Worm (Caenorhabditis elegans) whole organism, L2 larva: ENCODE data around the gene C25F9.6.

Source experiments
- R02D3.7 ChIP-seq: fragments of 150-350 bp; optimal IDR thresholded peaks from 2 replicates; lab custom pipeline; 2014; ENCODE audit warnings: missing biosample characterization, missing genetic modification characterization
- ceh-82 ChIP-seq: fragments of 150-350 bp; optimal IDR thresholded peaks from 2 replicates; lab custom pipeline; 2014; ENCODE audit warnings: missing biosample characterization, missing genetic modification characterization
- lin-13 ChIP-seq: fragments of 150-350 bp; optimal IDR thresholded peaks from 2 replicates; lab custom pipeline; 2014; ENCODE audit warnings: missing biosample characterization, missing genetic modification reagents, missing genetic modification characterization
- mab-5 ChIP-seq: fragments of 150-350 bp; optimal IDR thresholded peaks from 2 replicates; lab custom pipeline; 2014; ENCODE audit warnings: missing biosample characterization, missing genetic modification characterization
- mdl-1 ChIP-seq, 2 experiments: fragments of 150-350 bp in 1 of 2; sonication (generic microtip) in 1 of 2; optimal IDR thresholded peaks; 2 replicates each; lab custom pipeline; 2017; ENCODE audit warnings: missing biosample characterization in 2 of 2, missing genetic modification characterization in 2 of 2
- nhr-12 ChIP-seq: fragments of 150-350 bp; optimal IDR thresholded peaks from 2 replicates; lab custom pipeline; 2014; ENCODE audit warnings: missing biosample characterization, missing genetic modification characterization
- nhr-237 ChIP-seq: fragments of 150-350 bp; optimal IDR thresholded peaks from 2 replicates; lab custom pipeline; 2014; ENCODE audit warnings: missing biosample characterization, missing genetic modification characterization
- unc-39 ChIP-seq: fragments of 150-350 bp; optimal IDR thresholded peaks from 2 replicates; lab custom pipeline; 2014; ENCODE audit warnings: missing biosample characterization, missing genetic modification characterization
- unc-62 ChIP-seq: fragments of 150-350 bp; optimal IDR thresholded peaks from 2 replicates; lab custom pipeline; 2014; ENCODE audit warnings: missing biosample characterization, missing genetic modification reagents, missing genetic modification characterization

- TF ChIP-seq mab-5 (no peak), nhr-237 (tag; lab: Kevin White, UChicago) (no peak), lin-13 (GFP tag; lab: Kevin White, UChicago) (no peak), mdl-1 (tag; optimal IDR thresholded peaks at IDR 0.05; lab: Kevin White, UChicago) (no peak), unc-62 (no peak), unc-39 (no peak), ceh-82 (tag; lab: Kevin White, UChicago) (no peak), R02D3.7 (tag; lab: Kevin White, UChicago) (no peak), nhr-12 (tag; lab: Kevin White, UChicago) (no peak)
These were observed 13.9 kb downstream of the C25F9.6 start for ce11 chrV:19391242-19391641.
